Fruit fly (Drosophila melanogaster) S2 (cell line): ENCODE data around the gene Daxx.

Source experiments
- CG8478 ChIP-seq: fragments of >200 bp; optimal IDR thresholded peaks from 2 replicates; lab custom pipeline; 2018
- CTCF ChIP-seq, 2 experiments: fragments of >200 bp; optimal IDR thresholded peaks; 2 replicates each; lab custom pipeline; 2018

- no peak for TF ChIP-seq CG8478 (lab: Kevin White, UChicago)
- no peak for TF ChIP-seq CTCF (optimal IDR thresholded peaks at IDR 0.05; lab: Kevin White, UChicago)
Observed at dm6 chr2L:6479226-6479906, 1.4 kb upstream of the Daxx start.
